Worm (Caenorhabditis elegans) whole organism, midembryonic: ENCODE results near the gene fbxa-108.

Source experiments
- T22C8.4 ChIP-seq: fragments of 200-800 bp; sonication (Bioruptor generic); IDR thresholded peaks from 2 replicates; pipeline ENCODE4 v1.3.6; 2022; ENCODE audit warnings: missing genetic modification characterization, missing compliant biosample characterization
- flt-1 ChIP-seq: fragments of 200-800 bp; sonication (Bioruptor generic); IDR thresholded peaks from 2 replicates; pipeline ENCODE4 v1.3.6; 2022; ENCODE audit warnings: missing genetic modification characterization, missing compliant biosample characterization
- klf-2 ChIP-seq: fragments of 200-800 bp; sonication (Bioruptor generic); conservative IDR thresholded peaks from 2 replicates; pipeline ENCODE4 v1.3.6; 2022; ENCODE audit warnings: missing genetic modification reagents, missing genetic modification characterization, missing compliant biosample characterization
- tab-1 ChIP-seq: fragments of 200-800 bp; sonication (Bioruptor generic); IDR thresholded peaks from 2 replicates; pipeline ENCODE4 v1.3.6; 2022; ENCODE audit warnings: missing genetic modification characterization, missing compliant biosample characterization
- ztf-23 ChIP-seq: fragments of 200-800 bp; sonication (Bioruptor generic); IDR thresholded peaks from 2 replicates; pipeline ENCODE4 v1.3.6; 2022; ENCODE audit warnings: missing genetic modification reagents, missing genetic modification characterization, missing compliant biosample characterization

DNA sequence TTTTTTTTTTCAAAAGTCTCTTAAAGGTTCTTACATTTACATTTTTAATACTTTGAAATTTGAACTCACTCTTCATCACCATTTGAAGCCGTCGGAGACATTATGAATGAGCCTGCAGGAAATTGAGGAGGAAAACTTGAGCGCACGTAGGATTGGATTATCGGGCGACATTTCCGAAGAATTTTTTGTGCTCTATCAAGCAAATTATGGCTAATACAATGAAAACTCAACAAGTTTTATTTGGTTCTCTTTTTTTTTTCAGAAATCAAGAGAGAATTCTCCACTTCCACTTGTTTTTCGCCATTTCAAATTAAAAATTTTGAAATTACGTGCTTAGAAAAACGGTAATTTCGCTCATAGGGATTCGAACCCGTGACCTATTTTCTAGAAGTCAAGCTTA lies 8.5 kb upstream of the fbxa-108 start, which contains the start of gene F59A1.12:
- TF ChIP-seq T22C8.4 (GFP tag; lab: Robert Waterston, UW) (no peak), tab-1 (no peak), flt-1 (GFP tag; lab: Robert Waterston, UW) (no peak), ztf-23 (GFP tag; lab: Robert Waterston, UW) (no peak), klf-2 (GFP tag; lab: Robert Waterston, UW) (no peak)
